Worm (Caenorhabditis elegans) whole organism, L1 larva: ENCODE results near the gene timm-17B.2.

Experiments
- C34B4.2 ChIP-seq: sonication (generic microtip); optimal IDR thresholded peaks from 2 replicates; lab custom pipeline; 2017; ENCODE audit warnings: mild to moderate bottlenecking, missing genetic modification characterization, missing compliant biosample characterization
- F16B12.6 ChIP-seq: fragments of 150-350 bp; optimal IDR thresholded peaks from 2 replicates; lab custom pipeline; 2014; ENCODE audit warnings: missing biosample characterization, missing genetic modification characterization
- alr-1 ChIP-seq: fragments of 200-800 bp; sonication (Bioruptor generic); optimal IDR thresholded peaks from 2 replicates; lab custom pipeline; 2018; ENCODE audit warnings: borderline replicate concordance, mild to moderate bottlenecking, missing genetic modification characterization, missing compliant biosample characterization
- aly-2 ChIP-seq: fragments of 150-350 bp; optimal IDR thresholded peaks from 2 replicates; lab custom pipeline; 2014; ENCODE audit warnings: missing biosample characterization, missing genetic modification characterization
- ceh-63 ChIP-seq: fragments of 200-800 bp; sonication (Bioruptor generic); optimal IDR thresholded peaks from 2 replicates; lab custom pipeline; 2018; ENCODE audit warnings: mild to moderate bottlenecking, missing genetic modification characterization, missing compliant biosample characterization
- ceh-82 ChIP-seq, 3 experiments: fragments of 150-350 bp in 1 of 3; sonication (generic microtip) in 2 of 3; optimal IDR thresholded peaks; 2 replicates each; lab custom pipeline; 2014 to 2017; ENCODE audit warnings: missing biosample characterization in 3 of 3, missing genetic modification characterization in 3 of 3
- ceh-88 ChIP-seq: fragments of 200-800 bp; sonication (Bioruptor generic); IDR thresholded peaks from 2 replicates; pipeline ENCODE4 v1.3.6; 2022; ENCODE audit warnings: missing genetic modification characterization, missing compliant biosample characterization
- ces-1 ChIP-seq: fragments of 150-350 bp; optimal IDR thresholded peaks from 2 replicates; lab custom pipeline; 2014; ENCODE audit warnings: missing biosample characterization, missing genetic modification reagents, missing genetic modification characterization
- dpl-1 ChIP-seq, 3 experiments: fragments of 150-350 bp in 2 of 3; sonication (generic microtip) in 1 of 3; optimal IDR thresholded peaks; 2 replicates each; lab custom pipeline; 2014 to 2017; ENCODE audit warnings: missing biosample characterization in 3 of 3, missing genetic modification characterization in 3 of 3, missing genetic modification reagents in 3 of 3
- ets-5 ChIP-seq: fragments of 200-800 bp; sonication (Bioruptor generic); IDR thresholded peaks from 2 replicates; pipeline ENCODE4 v1.3.6; 2022; ENCODE audit warnings: missing genetic modification characterization, missing compliant biosample characterization
- fkh-10 ChIP-seq: sonication (generic microtip); optimal IDR thresholded peaks from 2 replicates; lab custom pipeline; 2017; ENCODE audit warnings: missing biosample characterization, missing genetic modification reagents, missing genetic modification characterization
- fkh-4 ChIP-seq: sonication (generic microtip); optimal IDR thresholded peaks from 2 replicates; lab custom pipeline; 2016; ENCODE audit warnings: missing compliant biosample characterization, missing genetic modification characterization, borderline replicate concordance
- fkh-8 ChIP-seq: sonication (generic microtip); optimal IDR thresholded peaks from 2 replicates; lab custom pipeline; 2016; ENCODE audit warnings: mild to moderate bottlenecking, missing genetic modification characterization, missing compliant biosample characterization
- fos-1 ChIP-seq: fragments of 150-350 bp; optimal IDR thresholded peaks from 2 replicates; lab custom pipeline; 2014; ENCODE audit warnings: missing biosample characterization, missing genetic modification characterization
- grh-1 ChIP-seq: fragments of 200-800 bp; sonication (Bioruptor generic); IDR thresholded peaks from 2 replicates; pipeline ENCODE4 v1.3.6; 2022; ENCODE audit warnings: missing genetic modification reagents, missing genetic modification characterization, missing compliant biosample characterization
- hlh-4 ChIP-seq: sonication (generic microtip); optimal IDR thresholded peaks from 2 replicates; lab custom pipeline; 2016; ENCODE audit warnings: mild to moderate bottlenecking, missing genetic modification characterization, missing compliant biosample characterization
- hpl-2 ChIP-seq: fragments of 150-350 bp; optimal IDR thresholded peaks from 2 replicates; lab custom pipeline; 2014; ENCODE audit warnings: missing biosample characterization, missing genetic modification reagents, missing genetic modification characterization
- lin-13 ChIP-seq: fragments of 150-350 bp; optimal IDR thresholded peaks from 2 replicates; lab custom pipeline; 2014; ENCODE audit warnings: missing biosample characterization, missing genetic modification reagents, missing genetic modification characterization
- lin-35 ChIP-seq, 2 experiments: fragments of 150-350 bp; optimal IDR thresholded peaks; 2 replicates each; lab custom pipeline; 2014; ENCODE audit warnings: missing biosample characterization in 2 of 2, missing genetic modification characterization in 2 of 2, missing genetic modification reagents in 2 of 2
- lsy-2 ChIP-seq, 2 experiments: fragments of 150-350 bp; optimal IDR thresholded peaks; 2 replicates each; lab custom pipeline; 2014; ENCODE audit warnings: missing biosample characterization in 2 of 2, missing genetic modification characterization in 2 of 2
- mef-2 ChIP-seq: fragments of 150-350 bp; optimal IDR thresholded peaks from 2 replicates; lab custom pipeline; 2014; ENCODE audit warnings: missing biosample characterization, missing genetic modification characterization
- mep-1 ChIP-seq: fragments of 150-350 bp; optimal IDR thresholded peaks from 2 replicates; lab custom pipeline; 2014; ENCODE audit warnings: missing biosample characterization, missing genetic modification characterization
- nhr-12 ChIP-seq: sonication (generic microtip); optimal IDR thresholded peaks from 2 replicates; lab custom pipeline; 2017; ENCODE audit warnings: missing biosample characterization, missing genetic modification characterization
- nhr-19 ChIP-seq: fragments of 200-800 bp; sonication (Bioruptor generic); conservative IDR thresholded peaks from 2 replicates; pipeline ENCODE4 v1.3.6; 2022; ENCODE audit warnings: missing genetic modification characterization, missing compliant biosample characterization
- nhr-71 ChIP-seq: sonication (generic microtip); optimal IDR thresholded peaks from 2 replicates; lab custom pipeline; 2016; ENCODE audit warnings: mild to moderate bottlenecking, missing genetic modification characterization, moderate library complexity, missing compliant biosample characterization
- nhr-76 ChIP-seq: sonication (generic microtip); optimal IDR thresholded peaks from 2 replicates; lab custom pipeline; 2017; ENCODE audit warnings: missing biosample characterization, missing genetic modification characterization
- nhr-84 ChIP-seq: sonication (generic microtip); optimal IDR thresholded peaks from 2 replicates; lab custom pipeline; 2017; ENCODE audit warnings: missing biosample characterization, missing genetic modification characterization
- pag-3 ChIP-seq: sonication (generic microtip); optimal IDR thresholded peaks from 2 replicates; lab custom pipeline; 2017; ENCODE audit warnings: missing genetic modification characterization, mild to moderate bottlenecking, missing compliant biosample characterization, antibody characterized with exemption, borderline replicate concordance; ENCODE audit not compliant: insufficient read depth
- pqm-1 ChIP-seq: sonication (generic microtip); optimal IDR thresholded peaks from 3 replicates; lab custom pipeline; 2017; ENCODE audit warnings: missing biosample characterization, missing genetic modification characterization
- skn-1 ChIP-seq: fragments of 150-350 bp; optimal IDR thresholded peaks from 2 replicates; lab custom pipeline; 2014; ENCODE audit warnings: missing biosample characterization, missing genetic modification characterization
- snpc-4 ChIP-seq: fragments of 150-350 bp; optimal IDR thresholded peaks from 2 replicates; lab custom pipeline; 2014; ENCODE audit warnings: missing biosample characterization, missing genetic modification characterization
- sptf-1 ChIP-seq: fragments of 150-350 bp; optimal IDR thresholded peaks from 2 replicates; lab custom pipeline; 2014; ENCODE audit warnings: missing biosample characterization, missing genetic modification characterization
- sup-37 ChIP-seq: fragments of 200-800 bp; sonication (Bioruptor generic); optimal IDR thresholded peaks from 2 replicates; lab custom pipeline; 2018; ENCODE audit warnings: mild to moderate bottlenecking, missing genetic modification characterization, missing compliant biosample characterization
- swsn-7 ChIP-seq: sonication (generic microtip); optimal IDR thresholded peaks from 2 replicates; lab custom pipeline; 2016; ENCODE audit warnings: missing genetic modification characterization, missing compliant biosample characterization
- tbx-2 ChIP-seq: sonication (generic microtip); optimal IDR thresholded peaks from 2 replicates; lab custom pipeline; 2016; ENCODE audit warnings: missing genetic modification characterization, missing compliant biosample characterization
- unc-30 ChIP-seq: sonication (generic microtip); optimal IDR thresholded peaks from 2 replicates; lab custom pipeline; 2017; ENCODE audit warnings: missing biosample characterization, missing genetic modification characterization
- unc-62 ChIP-seq: fragments of 150-350 bp; optimal IDR thresholded peaks from 2 replicates; lab custom pipeline; 2014; ENCODE audit warnings: missing biosample characterization, missing genetic modification reagents, missing genetic modification characterization
- unc-98 ChIP-seq: fragments of 200-800 bp; sonication (Bioruptor generic); IDR thresholded peaks from 2 replicates; pipeline ENCODE4 v1.3.6; 2022; ENCODE audit warnings: missing genetic modification characterization, missing compliant biosample characterization
- vab-15 ChIP-seq: sonication (generic microtip); optimal IDR thresholded peaks from 2 replicates; lab custom pipeline; 2017; ENCODE audit warnings: missing genotype, mild to moderate bottlenecking, missing genetic modification characterization, missing compliant biosample characterization
- xbp-1 ChIP-seq: sonication (generic microtip); optimal IDR thresholded peaks from 2 replicates; lab custom pipeline; 2016; ENCODE audit warnings: missing genetic modification characterization, missing compliant biosample characterization
- zag-1 ChIP-seq: fragments of 150-350 bp; optimal IDR thresholded peaks from 2 replicates; lab custom pipeline; 2014; ENCODE audit warnings: missing biosample characterization, missing genetic modification characterization
- zip-4 ChIP-seq: fragments of 200-800 bp; sonication (Bioruptor generic); optimal IDR thresholded peaks from 2 replicates; lab custom pipeline; 2018; ENCODE audit warnings: mild to moderate bottlenecking, missing genetic modification characterization, moderate library complexity, missing compliant biosample characterization
- ztf-11 ChIP-seq, 2 experiments: sonication (generic microtip); optimal IDR thresholded peaks; 2 replicates each; lab custom pipeline; 2016 to 2017; ENCODE audit warnings: missing genetic modification characterization in 2 of 2, missing biosample characterization in 1 of 2, missing compliant biosample characterization in 1 of 2
- ztf-4 ChIP-seq: fragments of 150-350 bp; optimal IDR thresholded peaks from 2 replicates; lab custom pipeline; 2014; ENCODE audit warnings: missing biosample characterization, missing genetic modification characterization

timm-17B.2 gene

DNA sequence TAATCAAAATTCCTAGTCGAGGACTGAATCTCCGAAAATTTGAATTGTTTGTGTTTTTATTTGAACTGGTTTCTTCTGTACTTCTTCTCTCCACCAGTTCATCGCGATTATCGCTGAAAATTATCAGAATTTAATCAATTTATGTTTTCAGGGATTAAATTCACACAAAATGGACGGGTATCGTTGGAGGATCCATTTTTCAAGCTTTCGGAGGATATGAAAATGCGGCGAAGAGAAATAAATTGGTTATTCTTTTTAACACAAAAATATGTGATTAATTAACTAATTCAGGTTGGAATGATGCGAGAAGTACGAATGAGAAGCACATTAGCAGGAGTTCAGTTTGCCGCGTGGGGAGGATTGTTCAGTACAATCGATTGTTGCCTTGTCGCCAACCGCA, at the start of gene timm-17B.2:
TSS of gene timm-17B.2 (plus strand) at position 301 of the 400 bp plus-strand sequence.
- TF ChIP-seq tbx-2 (tag; lab: Kevin White, UChicago) (no peak), snpc-4 (no peak), F16B12.6 (no peak), lin-13 (no peak), xbp-1 (no peak), zip-4 (GFP tag; lab: Kevin White, UChicago) (no peak), alr-1 (tag; lab: Kevin White, UChicago) (no peak), ces-1 (GFP tag; lab: Kevin White, UChicago) (no peak), ceh-63 (GFP tag; lab: Kevin White, UChicago) (no peak), ceh-82 (tag; optimal IDR thresholded peaks at IDR 0.05; lab: Kevin White, UChicago) (no peak), fkh-8 (tag; lab: Kevin White, UChicago) (no peak), zag-1 (tag; lab: Kevin White, UChicago) (no peak), ztf-11 (tag; optimal IDR thresholded peaks at IDR 0.05; lab: Kevin White, UChicago) (no peak), sptf-1 (tag; lab: Kevin White, UChicago) (no peak), lsy-2 (tag; optimal IDR thresholded peaks at IDR 0.05; lab: Kevin White, UChicago) (no peak), fkh-4 (tag; lab: Kevin White, UChicago) (no peak), nhr-84 (tag; lab: Kevin White, UChicago) (no peak), lin-35 (GFP tag; optimal IDR thresholded peaks at IDR 0.05; lab: Kevin White, UChicago) (no peak), hlh-4 (tag; lab: Kevin White, UChicago) (no peak), aly-2 (tag; lab: Kevin White, UChicago) (no peak)

ce11 chrIV:8347051-8347450, 49.4 kb upstream of the timm-17B.2 start, which contains the start of the genes F17E9.18 and F17E9.15:
F17E9.18 (minus strand) TSS chrIV:8347151.
F17E9.15 (plus strand) TSS chrIV:8347418.
- TF ChIP-seq nhr-19 (GFP tag; lab: Robert Waterston, UW) (no peak), unc-62 (no peak), nhr-76 (tag; lab: Kevin White, UChicago) (no peak), mep-1 (no peak), ceh-88 (GFP tag; lab: Robert Waterston, UW) (no peak), grh-1 (no peak)

ce11 chrIV:8348073-8348472, 48.4 kb upstream of the timm-17B.2 start, which contains the start of gene F17E9.4:
F17E9.4 (plus strand) TSS chrIV:8348373.
- TF ChIP-seq fos-1 (tag; lab: Kevin White, UChicago) (no peak), pqm-1 (no peak), C34B4.2 (tag; lab: Kevin White, UChicago) (no peak), grh-1 (no peak), sup-37 (GFP tag; lab: Kevin White, UChicago) (no peak), swsn-7 (no peak), unc-30 (tag; lab: Kevin White, UChicago) (no peak), skn-1 (tag; lab: Kevin White, UChicago) (no peak), mef-2 (tag; lab: Kevin White, UChicago) (no peak), fkh-10 (GFP tag; lab: Kevin White, UChicago) (no peak), hpl-2 (GFP tag; lab: Kevin White, UChicago) (no peak), pag-3 (no peak), unc-98 (GFP tag; lab: Robert Waterston, UW) (no peak), dpl-1 (GFP tag; optimal IDR thresholded peaks at IDR 0.05; lab: Kevin White, UChicago) (no peak), nhr-71 (no peak), ztf-4 (tag; lab: Kevin White, UChicago) (no peak), ets-5 (no peak), nhr-12 (no peak), vab-15 (tag; lab: Kevin White, UChicago) (no peak)
